Worm (Caenorhabditis elegans): ENCODE data around the gene Y54F10BM.9.

ce11 chrIII:2265986-2266701, 38.6 kb downstream of the Y54F10BM.9 start, which contains the start of gene fbxa-9:
- TF ChIP-seq W03F9.2 (tag; optimal IDR thresholded peaks at IDR 0.05): no peak
- no peak for TF ChIP-seq him-1 (tag; optimal IDR thresholded peaks at IDR 0.05)
